Worm (Caenorhabditis elegans) whole organism, young adult: Measurements from ENCODE around the gene cox-18.

Experiments
- B0035.1 ChIP-seq: sonication (generic microtip); optimal IDR thresholded peaks from 2 replicates; lab custom pipeline; 2016; ENCODE audit warnings: missing genetic modification characterization, mild to moderate bottlenecking, missing compliant biosample characterization, missing genotype, missing genetic modification reagents
- B0336.3 ChIP-seq: fragments of 200-800 bp; sonication (Bioruptor generic); IDR thresholded peaks from 2 replicates; pipeline ENCODE4 v1.3.6; 2022; ENCODE audit warnings: missing genetic modification characterization, missing compliant biosample characterization
- D2030.7 ChIP-seq: fragments of 200-800 bp; sonication (Bioruptor generic); IDR thresholded peaks from 2 replicates; pipeline ENCODE4 v1.3.6; 2022; ENCODE audit warnings: missing genetic modification reagents, missing genetic modification characterization, missing compliant biosample characterization
- F10E7.11 ChIP-seq: sonication (generic microtip); optimal IDR thresholded peaks from 2 replicates; lab custom pipeline; 2017; ENCODE audit warnings: mild to moderate bottlenecking, missing genetic modification characterization, moderate library complexity, missing compliant biosample characterization
- F49E8.2 ChIP-seq: sonication (generic microtip); optimal IDR thresholded peaks from 3 replicates; lab custom pipeline; 2017; ENCODE audit warnings: missing genetic modification characterization, mild to moderate bottlenecking, missing compliant biosample characterization, antibody characterized with exemption, moderate library complexity; ENCODE audit not compliant: insufficient read depth
- F52B5.7 ChIP-seq: sonication (generic microtip); optimal IDR thresholded peaks from 2 replicates; lab custom pipeline; 2016; ENCODE audit warnings: mild to moderate bottlenecking, missing genetic modification characterization, missing compliant biosample characterization
- T07F8.4 ChIP-seq: sonication (generic microtip); optimal IDR thresholded peaks from 2 replicates; lab custom pipeline; 2016; ENCODE audit warnings: mild to moderate bottlenecking, missing genetic modification characterization, moderate library complexity, missing compliant biosample characterization
- T26A5.8 ChIP-seq: sonication (generic microtip); optimal IDR thresholded peaks from 2 replicates; lab custom pipeline; 2016; ENCODE audit warnings: missing genetic modification characterization, missing compliant biosample characterization
- Y56A3A.18 ChIP-seq: fragments of 200-800 bp; sonication (Bioruptor generic); IDR thresholded peaks from 2 replicates; pipeline ENCODE4 v1.3.6; 2022; ENCODE audit warnings: missing genetic modification reagents, missing genetic modification characterization, missing compliant biosample characterization
- Y79H2A.3 ChIP-seq: fragments of 200-800 bp; sonication (Bioruptor generic); conservative IDR thresholded peaks from 2 replicates; pipeline ENCODE4 v1.3.6; 2022; ENCODE audit warnings: missing genetic modification reagents, missing genetic modification characterization, missing compliant biosample characterization
- Y95B8A.8 ChIP-seq: fragments of 200-800 bp; sonication (Bioruptor generic); IDR thresholded peaks from 2 replicates; pipeline ENCODE4 v1.3.6; 2022; ENCODE audit warnings: missing genetic modification reagents, missing genetic modification characterization, missing compliant biosample characterization
- akir-1 ChIP-seq: fragments of 200-800 bp; sonication (Bioruptor generic); optimal IDR thresholded peaks from 2 replicates; lab custom pipeline; 2018; ENCODE audit warnings: mild to moderate bottlenecking, missing genetic modification characterization, moderate library complexity, missing compliant biosample characterization
- ama-1 ChIP-seq, 3 experiments: fragments of 150-350 bp in 1 of 3; sonication (generic microtip) in 2 of 3; optimal IDR thresholded peaks; 2 replicates each; lab custom pipeline; 2014 to 2018; ENCODE audit warnings: missing biosample characterization in 2 of 3, missing genetic modification characterization in 2 of 3, missing genetic modification reagents in 2 of 3
- aptf-2 ChIP-seq: fragments of 200-800 bp; sonication (Bioruptor generic); conservative IDR thresholded peaks from 2 replicates; pipeline ENCODE4 v1.3.6; 2022; ENCODE audit warnings: missing genetic modification reagents, missing genetic modification characterization, missing compliant biosample characterization
- atf-7 ChIP-seq: sonication (generic microtip); optimal IDR thresholded peaks from 2 replicates; lab custom pipeline; 2017; ENCODE audit warnings: mild to moderate bottlenecking, missing genetic modification characterization, missing compliant biosample characterization
- attf-3 ChIP-seq: fragments of 200-800 bp; sonication (Bioruptor generic); conservative IDR thresholded peaks from 2 replicates; pipeline ENCODE4 v1.3.6; 2022; ENCODE audit warnings: missing genetic modification reagents, missing genetic modification characterization, missing compliant biosample characterization
- bed-2 ChIP-seq: fragments of 200-800 bp; sonication (Bioruptor generic); IDR thresholded peaks from 2 replicates; pipeline ENCODE4 v1.3.6; 2022; ENCODE audit warnings: missing genetic modification reagents, missing genetic modification characterization, missing compliant biosample characterization
- ccch-3 ChIP-seq: fragments of 200-800 bp; sonication (Bioruptor generic); optimal IDR thresholded peaks from 2 replicates; lab custom pipeline; 2018; ENCODE audit warnings: mild to moderate bottlenecking, missing genetic modification characterization, missing compliant biosample characterization
- cebp-2 ChIP-seq: fragments of 200-800 bp; sonication (Bioruptor generic); IDR thresholded peaks from 2 replicates; pipeline ENCODE4 v1.3.6; 2022; ENCODE audit warnings: missing genetic modification characterization, missing compliant biosample characterization
- die-1 ChIP-seq: sonication (generic microtip); optimal IDR thresholded peaks from 2 replicates; lab custom pipeline; 2016; ENCODE audit warnings: missing genotype, mild to moderate bottlenecking, missing genetic modification characterization, missing compliant biosample characterization
- egl-18 ChIP-seq: fragments of 200-800 bp; sonication (Bioruptor generic); IDR thresholded peaks from 2 replicates; pipeline ENCODE4 v1.3.6; 2022; ENCODE audit warnings: missing genetic modification reagents, missing genetic modification characterization, missing compliant biosample characterization
- gei-17 ChIP-seq: fragments of 200-800 bp; sonication (Bioruptor generic); optimal IDR thresholded peaks from 2 replicates; lab custom pipeline; 2018; ENCODE audit warnings: mild to moderate bottlenecking, missing genetic modification characterization, missing compliant biosample characterization
- him-1 ChIP-seq: sonication (generic microtip); optimal IDR thresholded peaks from 2 replicates; lab custom pipeline; 2016; ENCODE audit warnings: missing genotype, missing genetic modification reagents, missing genetic modification characterization, missing compliant biosample characterization
- hlh-12 ChIP-seq: sonication (generic microtip); optimal IDR thresholded peaks from 2 replicates; lab custom pipeline; 2016; ENCODE audit warnings: missing genetic modification characterization, missing compliant biosample characterization
- hlh-26 ChIP-seq: fragments of 200-800 bp; sonication (Bioruptor generic); conservative IDR thresholded peaks from 2 replicates; pipeline ENCODE4 v1.3.6; 2022; ENCODE audit warnings: missing genetic modification reagents, missing genetic modification characterization, missing compliant biosample characterization
- hsf-1 ChIP-seq: fragments of 200-800 bp; sonication (Bioruptor generic); IDR thresholded peaks from 2 replicates; pipeline ENCODE4 v1.3.6; 2022; ENCODE audit warnings: missing genetic modification reagents, missing genetic modification characterization, missing compliant biosample characterization
- lsl-1 ChIP-seq: fragments of 200-800 bp; sonication (Bioruptor generic); optimal IDR thresholded peaks from 2 replicates; lab custom pipeline; 2018; ENCODE audit warnings: mild to moderate bottlenecking, missing genetic modification characterization, moderate library complexity, missing compliant biosample characterization
- madf-10 ChIP-seq: sonication (generic microtip); optimal IDR thresholded peaks from 2 replicates; lab custom pipeline; 2016; ENCODE audit warnings: mild to moderate bottlenecking, missing genetic modification characterization, missing compliant biosample characterization
- madf-6 ChIP-seq: fragments of 200-800 bp; sonication (Bioruptor generic); IDR thresholded peaks from 2 replicates; pipeline ENCODE4 v1.3.6; 2022; ENCODE audit warnings: missing genetic modification reagents, missing genetic modification characterization, missing compliant biosample characterization
- madf-8 ChIP-seq: fragments of 200-800 bp; sonication (Bioruptor generic); conservative IDR thresholded peaks from 2 replicates; pipeline ENCODE4 v1.3.6; 2022; ENCODE audit warnings: missing genetic modification reagents, missing genetic modification characterization, missing compliant biosample characterization
- mcd-1 ChIP-seq: fragments of 200-800 bp; sonication (Bioruptor generic); IDR thresholded peaks from 2 replicates; pipeline ENCODE4 v1.3.6; 2022; ENCODE audit warnings: missing genetic modification reagents, missing genetic modification characterization, missing compliant biosample characterization
- mel-28 ChIP-seq: sonication (generic microtip); optimal IDR thresholded peaks from 2 replicates; lab custom pipeline; 2016; ENCODE audit warnings: borderline replicate concordance, mild to moderate bottlenecking, missing genetic modification characterization, missing compliant biosample characterization
- nfya-2 ChIP-seq: fragments of 200-800 bp; sonication (Bioruptor generic); IDR thresholded peaks from 2 replicates; pipeline ENCODE4 v1.3.6; 2022; ENCODE audit warnings: missing genetic modification reagents, missing genetic modification characterization, missing compliant biosample characterization
- nhr-90 ChIP-seq: sonication (generic microtip); optimal IDR thresholded peaks from 2 replicates; lab custom pipeline; 2016; ENCODE audit warnings: missing genotype, mild to moderate bottlenecking, missing genetic modification characterization, missing compliant biosample characterization
- rec-8 ChIP-seq, 2 experiments: sonication (generic microtip); optimal IDR thresholded peaks; 2 replicates each; lab custom pipeline; 2016; ENCODE audit warnings: mild to moderate bottlenecking in 2 of 2, missing genetic modification characterization in 2 of 2, missing genetic modification reagents in 2 of 2, missing genotype in 2 of 2, missing biosample characterization in 1 of 2, missing compliant biosample characterization in 1 of 2, moderate library complexity in 1 of 2
- repo-1 ChIP-seq: sonication (generic microtip); optimal IDR thresholded peaks from 2 replicates; lab custom pipeline; 2017; ENCODE audit warnings: mild to moderate bottlenecking, missing genetic modification characterization, missing compliant biosample characterization
- rpc-1 ChIP-seq, 2 experiments: fragments of 150-350 bp in 1 of 2; sonication (generic microtip) in 1 of 2; optimal IDR thresholded peaks; 2 replicates each; lab custom pipeline; 2014 to 2018; ENCODE audit warnings: missing biosample characterization in 1 of 2, missing genetic modification characterization in 1 of 2, missing genetic modification reagents in 1 of 2, missing genotype in 1 of 2
- sdz-38 ChIP-seq: sonication (generic microtip); optimal IDR thresholded peaks from 2 replicates; lab custom pipeline; 2016; ENCODE audit warnings: missing genotype, missing genetic modification characterization, missing compliant biosample characterization
- snpc-1.3 ChIP-seq: sonication (generic microtip); optimal IDR thresholded peaks from 2 replicates; lab custom pipeline; 2017; ENCODE audit warnings: missing genetic modification characterization, mild to moderate bottlenecking, missing compliant biosample characterization, antibody characterized with exemption, moderate library complexity, missing genotype, missing genetic modification reagents; ENCODE audit not compliant: insufficient read depth
- tlf-1 ChIP-seq: fragments of 200-800 bp; sonication (Bioruptor generic); optimal IDR thresholded peaks from 2 replicates; lab custom pipeline; 2018; ENCODE audit warnings: mild to moderate bottlenecking, missing genetic modification characterization, missing compliant biosample characterization
- zfh-2 ChIP-seq: fragments of 200-800 bp; sonication (Bioruptor generic); conservative IDR thresholded peaks from 2 replicates; pipeline ENCODE4 v1.3.6; 2022; ENCODE audit warnings: missing genetic modification reagents, missing genetic modification characterization, missing compliant biosample characterization
- ztf-18 ChIP-seq: sonication (generic microtip); optimal IDR thresholded peaks from 2 replicates; lab custom pipeline; 2016; ENCODE audit warnings: missing genotype, mild to moderate bottlenecking, missing genetic modification characterization, missing compliant biosample characterization
- ztf-28 ChIP-seq: fragments of 200-800 bp; sonication (Bioruptor generic); IDR thresholded peaks from 2 replicates; pipeline ENCODE4 v1.3.6; 2022; ENCODE audit warnings: missing genetic modification reagents, missing genetic modification characterization, missing compliant biosample characterization

cox-18 gene

ce11 chrIV:1105104-1105503 lies 7.9 kb downstream of the cox-18 start:
- TF ChIP-seq madf-6 (no peak), ztf-18 (no peak), mel-28 (tag; lab: Kevin White, UChicago) (no peak), gei-17 (GFP tag; lab: Kevin White, UChicago) (no peak), nfya-2 (GFP tag; lab: Robert Waterston, UW) (no peak), atf-7 (tag; lab: Kevin White, UChicago) (no peak), hsf-1 (no peak), hlh-26 (GFP tag; lab: Robert Waterston, UW) (no peak), attf-3 (GFP tag; lab: Robert Waterston, UW) (no peak), him-1 (tag; lab: Kevin White, UChicago) (no peak), sdz-38 (tag; lab: Kevin White, UChicago) (no peak), madf-8 (GFP tag; lab: Robert Waterston, UW) (no peak), repo-1 (no peak), cebp-2 (no peak), lsl-1 (GFP tag; lab: Kevin White, UChicago) (no peak), F52B5.7 (tag; lab: Kevin White, UChicago) (no peak)

- no peak for TF ChIP-seq B0336.3 (GFP tag; lab: Robert Waterston, UW)
- TF ChIP-seq Y56A3A.18 (GFP tag; lab: Robert Waterston, UW) = no peak
- TF ChIP-seq akir-1 (GFP tag; lab: Kevin White, UChicago) = no peak
- no peak for TF ChIP-seq F49E8.2
- TF ChIP-seq die-1 (tag; lab: Kevin White, UChicago) = no peak
- TF ChIP-seq hlh-12 (tag; lab: Kevin White, UChicago) = no peak
- no peak for TF ChIP-seq T26A5.8 (tag; lab: Kevin White, UChicago)
- TF ChIP-seq snpc-1.3 (tag; lab: Kevin White, UChicago) = no peak
- TF ChIP-seq Y95B8A.8 (GFP tag; lab: Robert Waterston, UW) = no peak
- TF ChIP-seq madf-6 = no peak
- no peak for TF ChIP-seq madf-10 (tag; lab: Kevin White, UChicago)
- no peak for TF ChIP-seq rec-8 (tag; optimal IDR thresholded peaks at IDR 0.05; lab: Kevin White, UChicago)
- no peak for TF ChIP-seq B0035.1 (tag; lab: Kevin White, UChicago)
- TF ChIP-seq zfh-2 (GFP tag; lab: Robert Waterston, UW) = no peak
- TF ChIP-seq aptf-2 = no peak
- no peak for TF ChIP-seq rpc-1 (optimal IDR thresholded peaks at IDR 0.05; lab: Kevin White, UChicago)
- TF ChIP-seq rpc-1 (tag; optimal IDR thresholded peaks at IDR 0.05; lab: Kevin White, UChicago) = no peak
- no peak for TF ChIP-seq D2030.7 (GFP tag; lab: Robert Waterston, UW)
- TF ChIP-seq ztf-28 (GFP tag; lab: Robert Waterston, UW) = no peak
- TF ChIP-seq, all 124 proteins: peak for 0
Observed at ce11 chrIV:1105999-1106398, 8.7 kb downstream of the cox-18 start.

ce11 chrIV:1107190-1107589 lies 9.9 kb downstream of the cox-18 start, which contains the start of gene ost-1:
ost-1 (plus strand) TSS chrIV:1107396.
- peak; percentile 80 for TF ChIP-seq zfh-2 (GFP tag; lab: Robert Waterston, UW)
- no peak for TF ChIP-seq madf-8 (GFP tag; lab: Robert Waterston, UW)

ce11 chrIV:1108030-1108429 lies 10.8 kb downstream of the cox-18 start:
- TF ChIP-seq Y79H2A.3 (GFP tag; lab: Robert Waterston, UW) (no peak), F10E7.11 (tag; lab: Kevin White, UChicago) (no peak), zfh-2 (GFP tag; lab: Robert Waterston, UW) (0 out of 2 replicates have a peak, but pooled peaks have one; percentile 43), B0035.1 (tag; lab: Kevin White, UChicago) (no peak), tlf-1 (GFP tag; lab: Kevin White, UChicago) (no peak), nhr-90 (tag; lab: Kevin White, UChicago) (no peak), ama-1 (optimal IDR thresholded peaks at IDR 0.05; lab: Kevin White, UChicago) (no peak), ama-1 (GFP tag; optimal IDR thresholded peaks at IDR 0.05; lab: Kevin White, UChicago) (no peak), akir-1 (GFP tag; lab: Kevin White, UChicago) (no peak), bed-2 (GFP tag; lab: Robert Waterston, UW) (no peak), T07F8.4 (no peak), gei-17 (GFP tag; lab: Kevin White, UChicago) (no peak), egl-18 (GFP tag; lab: Robert Waterston, UW) (no peak), ztf-28 (GFP tag; lab: Robert Waterston, UW) (no peak), ccch-3 (GFP tag; lab: Kevin White, UChicago) (no peak), mcd-1 (GFP tag; lab: Robert Waterston, UW) (0 out of 2 replicates have a peak, but pooled peaks have one; percentile 27), die-1 (tag; lab: Kevin White, UChicago) (no peak)
